Fruit fly (Drosophila melanogaster) whole organism, embryonic: ENCODE data around the gene gfzf.

Experiments
- Awh ChIP-seq: fragments of 200-800 bp; sonication (Bioruptor generic); IDR thresholded peaks from 2 replicates; pipeline ENCODE4, ENCODE4 v1.3.6; 2022; ENCODE audit warnings: missing biosample characterization, missing genetic modification characterization
- Bdp1 ChIP-seq: fragments of 200-800 bp; sonication (Bioruptor generic); optimal IDR thresholded peaks from 3 replicates; lab custom pipeline; 2016; ENCODE audit warnings: missing biosample characterization, missing genetic modification characterization
- CG10321 ChIP-seq: fragments of 200-800 bp; sonication (Bioruptor generic); IDR thresholded peaks from 2 replicates; pipeline ENCODE4 v1.3.6; 2022; ENCODE audit warnings: missing biosample characterization, missing genetic modification characterization
- CG10431 ChIP-seq: fragments of 200-800 bp; sonication (Bioruptor generic); optimal IDR thresholded peaks from 3 replicates; lab custom pipeline; 2018; ENCODE audit warnings: missing biosample characterization, mild to moderate bottlenecking, missing genetic modification characterization
- CG10654 ChIP-seq: fragments of 200-800 bp; sonication (Bioruptor generic); optimal IDR thresholded peaks from 2 replicates; lab custom pipeline; 2016; ENCODE audit warnings: missing biosample characterization, missing genetic modification characterization
- CG11723 ChIP-seq: fragments of 200-800 bp; sonication (Bioruptor generic); optimal IDR thresholded peaks from 2 replicates; lab custom pipeline; 2017; ENCODE audit warnings: missing biosample characterization, mild to moderate bottlenecking, missing genetic modification characterization
- CG13123 ChIP-seq: fragments of 200-800 bp; sonication (Bioruptor generic); optimal IDR thresholded peaks from 2 replicates; lab custom pipeline; 2016; ENCODE audit warnings: missing biosample characterization, missing genetic modification characterization
- CG13287 ChIP-seq: fragments of 200-800 bp; sonication (Bioruptor generic); IDR thresholded peaks from 2 replicates; pipeline ENCODE4 v1.3.6; 2022; ENCODE audit warnings: missing biosample characterization, missing genetic modification characterization; ENCODE audit not compliant: partially characterized antibody
- CG13296 ChIP-seq: fragments of 200-800 bp; sonication (Bioruptor generic); optimal IDR thresholded peaks from 3 replicates; lab custom pipeline; 2018; ENCODE audit warnings: missing biosample characterization, mild to moderate bottlenecking, missing genetic modification characterization
- CG14860 ChIP-seq: fragments of 200-800 bp; sonication (Bioruptor generic); IDR thresholded peaks from 3 replicates; pipeline ENCODE4 v1.3.6; 2022; ENCODE audit warnings: missing biosample characterization, missing genetic modification characterization; ENCODE audit not compliant: partially characterized antibody
- CG17568 ChIP-seq: fragments of 200-800 bp; sonication (Bioruptor generic); optimal IDR thresholded peaks from 2 replicates; lab custom pipeline; 2018; ENCODE audit warnings: missing biosample characterization, mild to moderate bottlenecking, missing genetic modification characterization, moderate library complexity
- CG17912 ChIP-seq: fragments of 200-800 bp; sonication (Bioruptor generic); optimal IDR thresholded peaks from 2 replicates; lab custom pipeline; 2018; ENCODE audit warnings: missing biosample characterization, mild to moderate bottlenecking, missing genetic modification characterization
- CG2120 ChIP-seq: fragments of 200-800 bp; sonication (Bioruptor generic); optimal IDR thresholded peaks from 3 replicates; lab custom pipeline; 2016; ENCODE audit warnings: missing biosample characterization, missing genetic modification characterization
- CG2202 ChIP-seq: fragments of 200-800 bp; sonication (Bioruptor generic); optimal IDR thresholded peaks from 2 replicates; lab custom pipeline; 2018; ENCODE audit warnings: missing biosample characterization, mild to moderate bottlenecking, missing genetic modification characterization
- CG2889 ChIP-seq: fragments of 200-800 bp; sonication (Bioruptor generic); IDR thresholded peaks from 3 replicates; pipeline ENCODE4 v1.3.6; 2022; ENCODE audit warnings: missing biosample characterization, missing genetic modification characterization
- CG3995 ChIP-seq: fragments of 200-800 bp; sonication (Bioruptor generic); optimal IDR thresholded peaks from 3 replicates; lab custom pipeline; 2016; ENCODE audit warnings: missing biosample characterization, missing genetic modification characterization
- CG42726 ChIP-seq: fragments of 200-800 bp; sonication (Bioruptor generic); IDR thresholded peaks from 2 replicates; pipeline ENCODE4 v1.3.6; 2022; ENCODE audit warnings: missing biosample characterization, missing genetic modification characterization; ENCODE audit not compliant: partially characterized antibody
- CG6175 ChIP-seq: fragments of 200-800 bp; sonication (Bioruptor generic); IDR thresholded peaks from 3 replicates; pipeline ENCODE4 v1.3.6; 2022; ENCODE audit warnings: missing biosample characterization, missing genetic modification characterization
- CG6791 ChIP-seq: fragments of 200-800 bp; sonication (Bioruptor generic); IDR thresholded peaks from 3 replicates; pipeline ENCODE4 v1.3.6; 2022; ENCODE audit warnings: missing biosample characterization, missing genetic modification characterization; ENCODE audit not compliant: partially characterized antibody
- CTCF ChIP-seq: fragments of 200-800 bp; sonication (Bioruptor generic); optimal IDR thresholded peaks from 2 replicates; lab custom pipeline; 2017; ENCODE audit warnings: missing biosample characterization, mild to moderate bottlenecking, missing genetic modification characterization, moderate library complexity
- D19B ChIP-seq: fragments of 200-800 bp; sonication (Bioruptor generic); optimal IDR thresholded peaks from 2 replicates; lab custom pipeline; 2017; ENCODE audit warnings: missing biosample characterization, mild to moderate bottlenecking, missing genetic modification characterization
- Dbx ChIP-seq: fragments of 200-800 bp; sonication (Bioruptor generic); IDR thresholded peaks from 3 replicates; pipeline ENCODE4 v1.3.6; 2022; ENCODE audit warnings: missing biosample characterization, missing genetic modification characterization
- Dll ChIP-seq: fragments of 200-800 bp; sonication (Bioruptor generic); IDR thresholded peaks from 4 replicates; pipeline ENCODE4 v1.3.6; 2022; ENCODE audit warnings: missing biosample characterization, missing genetic modification characterization; ENCODE audit not compliant: partially characterized antibody
- Drgx ChIP-seq: fragments of 200-800 bp; sonication (Bioruptor generic); IDR thresholded peaks from 2 replicates; pipeline ENCODE4 v1.3.6; 2022; ENCODE audit warnings: missing biosample characterization, missing genetic modification characterization
- HLH3B ChIP-seq: fragments of 200-800 bp; sonication (Bioruptor generic); IDR thresholded peaks from 2 replicates; pipeline ENCODE4 v1.3.6; 2022; ENCODE audit warnings: missing biosample characterization, missing genetic modification characterization
- HLH4C ChIP-seq: fragments of 200-800 bp; sonication (Bioruptor generic); IDR thresholded peaks from 3 replicates; pipeline ENCODE4 v1.3.6; 2022; ENCODE audit warnings: missing biosample characterization, missing genetic modification characterization; ENCODE audit not compliant: partially characterized antibody
- HmgD ChIP-seq: fragments of 200-800 bp; sonication (Bioruptor generic); optimal IDR thresholded peaks from 3 replicates; lab custom pipeline; 2016; ENCODE audit warnings: missing biosample characterization, missing genetic modification characterization
- HmgZ ChIP-seq: fragments of 200-800 bp; sonication (Bioruptor generic); optimal IDR thresholded peaks from 2 replicates; lab custom pipeline; 2018; ENCODE audit warnings: missing biosample characterization, mild to moderate bottlenecking, missing genetic modification characterization
- Hmx ChIP-seq: fragments of 200-800 bp; sonication (Bioruptor generic); optimal IDR thresholded peaks from 2 replicates; lab custom pipeline; 2016; ENCODE audit warnings: missing biosample characterization, missing genetic modification characterization
- Med ChIP-seq: fragments of 200-800 bp; sonication (Bioruptor generic); peaks from one replicate; lab custom pipeline; 2016; ENCODE audit warnings: missing biosample characterization, missing genetic modification characterization, mild to moderate bottlenecking, inconsistent platforms, moderate library complexity
- NK7.1 ChIP-seq: fragments of 200-800 bp; sonication (Bioruptor generic); optimal IDR thresholded peaks from 3 replicates; lab custom pipeline; 2016; ENCODE audit warnings: missing biosample characterization, missing genetic modification characterization
- Nf-YC ChIP-seq: fragments of 200-800 bp; optimal IDR thresholded peaks from 3 replicates; lab custom pipeline; 2019; ENCODE audit warnings: missing biosample characterization, mild to moderate bottlenecking, missing genetic modification characterization, moderate library complexity
- Sox100B ChIP-seq: fragments of 200-800 bp; sonication (Bioruptor generic); optimal IDR thresholded peaks from 3 replicates; lab custom pipeline; 2018; ENCODE audit warnings: missing biosample characterization, mild to moderate bottlenecking, missing genetic modification characterization
- amos ChIP-seq: fragments of 200-800 bp; sonication (Bioruptor generic); IDR thresholded peaks from 2 replicates; pipeline ENCODE4 v1.3.6; 2022; ENCODE audit warnings: missing biosample characterization, missing genetic modification characterization; ENCODE audit not compliant: partially characterized antibody
- bbx ChIP-seq: fragments of 200-800 bp; sonication (Bioruptor generic); IDR thresholded peaks from 2 replicates; pipeline ENCODE4 v1.3.6; 2022; ENCODE audit warnings: missing biosample characterization, missing genetic modification characterization; ENCODE audit not compliant: partially characterized antibody
- disco-r ChIP-seq: fragments of 200-800 bp; sonication (Bioruptor generic); optimal IDR thresholded peaks from 2 replicates; lab custom pipeline; 2016; ENCODE audit warnings: missing biosample characterization, missing genetic modification characterization
- hkb ChIP-seq, 2 experiments: fragments of 200-800 bp in 1 of 2; fragments of >200 bp in 1 of 2; sonication (Bioruptor generic) in 1 of 2; IDR thresholded peaks in 1 of 2; optimal IDR thresholded peaks in 1 of 2; 2 replicates each; pipeline versions ENCODE4 v1.3.6 to Lab custom; 2017 to 2022; ENCODE audit warnings: missing biosample characterization in 1 of 2, missing genetic modification characterization in 1 of 2
- ind ChIP-seq: fragments of 200-800 bp; sonication (Bioruptor generic); optimal IDR thresholded peaks from 3 replicates; lab custom pipeline; 2016; ENCODE audit warnings: missing biosample characterization, missing genetic modification characterization
- inv ChIP-seq: fragments of 200-800 bp; sonication (Bioruptor generic); IDR thresholded peaks from 2 replicates; pipeline ENCODE4 v1.3.6; 2022; ENCODE audit warnings: missing biosample characterization, missing genetic modification characterization; ENCODE audit not compliant: partially characterized antibody
- knrl ChIP-seq: fragments of 200-800 bp; sonication (Bioruptor generic); IDR thresholded peaks from 3 replicates; pipeline ENCODE4 v1.3.6; 2022; ENCODE audit warnings: missing biosample characterization, missing genetic modification characterization; ENCODE audit not compliant: partially characterized antibody
- nom ChIP-seq: fragments of 200-800 bp; sonication (Bioruptor generic); optimal IDR thresholded peaks from 2 replicates; lab custom pipeline; 2017; ENCODE audit warnings: missing biosample characterization, missing genetic modification characterization, mild to moderate bottlenecking, moderate library complexity, missing genetic modification reagents
- onecut ChIP-seq: fragments of 200-800 bp; sonication (Bioruptor generic); IDR thresholded peaks from 2 replicates; pipeline ENCODE4 v1.3.6; 2022; ENCODE audit warnings: missing biosample characterization, missing genetic modification characterization
- otp ChIP-seq: fragments of 200-800 bp; sonication (Bioruptor generic); IDR thresholded peaks from 3 replicates; pipeline ENCODE4, ENCODE4 v1.3.6; 2022; ENCODE audit warnings: missing biosample characterization, missing genetic modification characterization
- sens ChIP-seq: fragments of 200-800 bp; sonication (Bioruptor generic); peaks from one replicate; lab custom pipeline; 2016; ENCODE audit warnings: missing biosample characterization, missing genetic modification characterization
- stwl ChIP-seq: fragments of 200-800 bp; sonication (Bioruptor generic); optimal IDR thresholded peaks from 3 replicates; lab custom pipeline; 2018; ENCODE audit warnings: missing biosample characterization, mild to moderate bottlenecking, missing genetic modification characterization, moderate library complexity
- sug ChIP-seq: fragments of 200-800 bp; optimal IDR thresholded peaks from 2 replicates; lab custom pipeline; 2019; ENCODE audit warnings: missing biosample characterization, mild to moderate bottlenecking, missing genetic modification characterization, moderate library complexity
- ttk ChIP-seq: fragments of 200-800 bp; sonication (Bioruptor generic); IDR thresholded peaks from 2 replicates; pipeline ENCODE4 v2.1.2; 2022; ENCODE audit warnings: missing biosample characterization, missing genetic modification characterization
- unc-4 ChIP-seq: fragments of 200-800 bp; sonication (Bioruptor generic); IDR thresholded peaks from 2 replicates; pipeline ENCODE4 v1.3.6; 2022; ENCODE audit warnings: missing biosample characterization, missing genetic modification characterization; ENCODE audit not compliant: partially characterized antibody

Gene gfzf

dm6 chr3R:7130827-7131226 lies 19.9 kb downstream of the gfzf start (continued):
- TF ChIP-seq HLH3B (GFP tag; lab: Robert Waterston, UW) (0 out of 2 replicates have a peak, but pooled peaks have one; percentile 10), Dll (peak; percentile 94), HmgZ (tag; lab: Kevin White, UChicago) (peak; percentile 53), CG13123 (GFP tag; lab: Kevin White, UChicago) (no peak), Dbx (0 out of 3 replicates have a peak, but pooled peaks have one; percentile 32), bbx (GFP tag; lab: Robert Waterston, UW) (peak; percentile 98), sens (GFP tag; lab: Kevin White, UChicago) (peak; percentile 64), inv (GFP tag; lab: Robert Waterston, UW) (peak; percentile 76), CG42726 (GFP tag; lab: Robert Waterston, UW) (peak; percentile 95), unc-4 (GFP tag; lab: Robert Waterston, UW) (peak; percentile 94), CG17912 (GFP tag; lab: Kevin White, UChicago) (no peak), otp (GFP tag; lab: Robert Waterston, UW) (peak; percentile 8; the same call in 1 of the 3 replicates), stwl (tag; lab: Kevin White, UChicago) (peak; percentile 51), hkb (optimal IDR thresholded peaks at IDR 0.05; lab: Kevin White, UChicago) (no peak), hkb (GFP tag; IDR thresholded peaks at IDR 0.05; lab: Robert Waterston, UW) (0 out of 2 replicates have a peak, but pooled peaks have one; percentile 39), disco-r (GFP tag; lab: Kevin White, UChicago) (no peak), CG10654 (GFP tag; lab: Kevin White, UChicago) (no peak), Bdp1 (peak; percentile 100), CG10431 (GFP tag; lab: Kevin White, UChicago) (no peak), CG17568 (no peak)
- TF ChIP-seq, all 482 proteins: peak for 68

dm6 chr3R:7129280-7130069 lies 21.3 kb downstream of the gfzf start, which contains the start of gene CG31248:
Gene CG31248, plus strand, starts transcription at chr3R:7129320.
- TF ChIP-seq CG11723 (GFP tag; lab: Kevin White, UChicago) (no peak), Hmx (GFP tag; lab: Kevin White, UChicago) (no peak), Sox100B (GFP tag; lab: Kevin White, UChicago) (no peak), HLH4C (GFP tag; lab: Robert Waterston, UW) (peak; percentile 63), sug (tag; lab: Kevin White, UChicago) (peak; percentile 72), CG10321 (GFP tag; lab: Robert Waterston, UW) (no peak), CG13287 (GFP tag; lab: Robert Waterston, UW) (peak; percentile 40; the same call in 1 of the 2 replicates), CG14860 (peak; percentile 80), CG6791 (GFP tag; lab: Robert Waterston, UW) (peak; percentile 83), Awh (GFP tag; lab: Robert Waterston, UW) (no peak), CG13296 (GFP tag; lab: Kevin White, UChicago) (no peak), NK7.1 (GFP tag; lab: Kevin White, UChicago) (no peak), D19B (no peak), CTCF (GFP tag; lab: Kevin White, UChicago) (peak; percentile 74), Dll (peak; percentile 57; the same call in 2 of the 4 replicates), CG2202 (tag; lab: Kevin White, UChicago) (no peak), amos (GFP tag; lab: Robert Waterston, UW) (peak; percentile 78), ttk (no peak), Nf-YC (tag; lab: Kevin White, UChicago) (peak; percentile 36), CG3995 (GFP tag; lab: Kevin White, UChicago) (no peak), CG2120 (GFP tag; lab: Kevin White, UChicago) (no peak), CG2889 (no peak), Drgx (GFP tag; lab: Robert Waterston, UW) (no peak), knrl (GFP tag; lab: Robert Waterston, UW) (peak; percentile 58), HmgD (GFP tag; lab: Kevin White, UChicago) (no peak), onecut (GFP tag; lab: Robert Waterston, UW) (no peak), CG6175 (no peak), nom (GFP tag; lab: Kevin White, UChicago) (no peak), ind (GFP tag; lab: Kevin White, UChicago) (no peak), Med (peak; percentile 88)
